Worm (Caenorhabditis elegans): Measurements from ENCODE around the gene srx-3.

srx-3 gene

ce11 chrV:9053969-9054368, 48.6 kb downstream of the srx-3 start, which contains the start of gene C25E10.8:
Gene C25E10.8 (minus strand): TSS chrV:9054069.
- TF ChIP-seq elt-1 (tag; optimal IDR thresholded peaks at IDR 0.05; ENCODE audit: borderline replicate concordance, insufficient read depth) (no peak), sptf-1 (tag; optimal IDR thresholded peaks at IDR 0.05) (no peak), nhr-28 (tag; optimal IDR thresholded peaks at IDR 0.05) (no peak), tbx-8 (GFP tag; optimal IDR thresholded peaks at IDR 0.05) (no peak), mls-2 (tag; optimal IDR thresholded peaks at IDR 0.05) (no peak), lsy-2 (tag; optimal IDR thresholded peaks at IDR 0.05) (no peak), ceh-83 (GFP tag; optimal IDR thresholded peaks at IDR 0.05) (no peak), unc-120 (tag; optimal IDR thresholded peaks at IDR 0.05; ENCODE audit: poor library complexity, severe bottlenecking) (no peak), snpc-4 (tag; optimal IDR thresholded peaks at IDR 0.05) (no peak)

- TF ChIP-seq sptf-1 (tag; optimal IDR thresholded peaks at IDR 0.05) (no peak), ceh-83 (GFP tag; optimal IDR thresholded peaks at IDR 0.05) (no peak), lin-32 (GFP tag; optimal IDR thresholded peaks at IDR 0.05) (no peak), nhr-76 (tag; optimal IDR thresholded peaks at IDR 0.05) (no peak), mls-2 (tag; optimal IDR thresholded peaks at IDR 0.05) (no peak), unc-62 (GFP tag; optimal IDR thresholded peaks at IDR 0.05) (no peak), pha-4 (tag; optimal IDR thresholded peaks at IDR 0.05) (no peak), lsy-2 (tag; optimal IDR thresholded peaks at IDR 0.05) (no peak), snpc-4 (tag; optimal IDR thresholded peaks at IDR 0.05) (no peak), drap-1 (GFP tag; optimal IDR thresholded peaks at IDR 0.05) (no peak), lin-13 (tag; optimal IDR thresholded peaks at IDR 0.05) (no peak), elt-1 (tag; optimal IDR thresholded peaks at IDR 0.05; ENCODE audit: borderline replicate concordance, insufficient read depth) (no peak), ham-2 (GFP tag; optimal IDR thresholded peaks at IDR 0.05) (no peak), M03D4.4 (tag; optimal IDR thresholded peaks at IDR 0.05) (no peak), flh-1 (GFP tag; optimal IDR thresholded peaks at IDR 0.05) (no peak), nhr-237 (tag; optimal IDR thresholded peaks at IDR 0.05) (no peak), cnd-1 (tag; optimal IDR thresholded peaks at IDR 0.05) (no peak), hlh-1 (tag; optimal IDR thresholded peaks at IDR 0.05) (no peak)
These were observed 49.4 kb downstream of the srx-3 start, which contains the start of gene swm-1 for ce11 chrV:9054771-9055170. Gene swm-1 (minus strand): TSS chrV:9054871.

- TF ChIP-seq nhr-237 (tag; optimal IDR thresholded peaks at IDR 0.05), result no peak
- no peak for TF ChIP-seq ceh-39 (tag; optimal IDR thresholded peaks at IDR 0.05)
- TF ChIP-seq unc-120 (tag; optimal IDR thresholded peaks at IDR 0.05; ENCODE audit: poor library complexity, severe bottlenecking), result no peak
- TF ChIP-seq drap-1 (GFP tag; optimal IDR thresholded peaks at IDR 0.05), result no peak
These were observed 50.3 kb downstream of the srx-3 start for ce11 chrV:9055644-9056043.

ce11 chrV:9056253-9056652, 50.9 kb downstream of the srx-3 start, which contains the start of gene C25E10.10:
Gene C25E10.10 (minus strand): TSS chrV:9056353.
- TF ChIP-seq cnd-1 (tag; optimal IDR thresholded peaks at IDR 0.05) (no peak), ceh-83 (GFP tag; optimal IDR thresholded peaks at IDR 0.05) (no peak), sptf-1 (tag; optimal IDR thresholded peaks at IDR 0.05) (no peak), pha-4 (tag; optimal IDR thresholded peaks at IDR 0.05) (no peak), unc-120 (tag; optimal IDR thresholded peaks at IDR 0.05; ENCODE audit: poor library complexity, severe bottlenecking) (no peak), mls-2 (tag; optimal IDR thresholded peaks at IDR 0.05) (no peak), bed-3 (GFP tag; optimal IDR thresholded peaks at IDR 0.05) (no peak)

Measured in whole organism, mixed stage, embryonic.